Worm (Caenorhabditis elegans) whole organism, L2 larva: Measurements from ENCODE around the gene sri-25.
"Not testable (repeated sequence)": the region's sequence is repeated elsewhere in the genome, so short reads cannot be mapped to it uniquely, and the experiment has no call there.

ENCODE experiments used
- C34F6.9 ChIP-seq: fragments of 150-350 bp; optimal IDR thresholded peaks from 2 replicates; lab custom pipeline; 2014; ENCODE audit warnings: missing biosample characterization, missing genetic modification characterization
- alr-1 ChIP-seq: fragments of 150-350 bp; optimal IDR thresholded peaks from 2 replicates; lab custom pipeline; 2014; ENCODE audit warnings: missing biosample characterization, missing genetic modification characterization
- aly-2 ChIP-seq: fragments of 150-350 bp; optimal IDR thresholded peaks from 2 replicates; lab custom pipeline; 2014; ENCODE audit warnings: missing biosample characterization, missing genetic modification characterization
- ama-1 ChIP-seq: fragments of 150-350 bp; optimal IDR thresholded peaks from 2 replicates; lab custom pipeline; 2018; ENCODE audit warnings: inconsistent platforms
- blmp-1 ChIP-seq: sonication (generic microtip); optimal IDR thresholded peaks from 2 replicates; lab custom pipeline; 2017; ENCODE audit warnings: missing genetic modification characterization, mild to moderate bottlenecking, missing compliant biosample characterization, antibody characterized with exemption, moderate library complexity; ENCODE audit not compliant: insufficient read depth
- ceh-16 ChIP-seq: fragments of 150-350 bp; optimal IDR thresholded peaks from 2 replicates; lab custom pipeline; 2014; ENCODE audit warnings: missing biosample characterization, missing genetic modification characterization
- ceh-82 ChIP-seq: fragments of 150-350 bp; optimal IDR thresholded peaks from 2 replicates; lab custom pipeline; 2014; ENCODE audit warnings: missing biosample characterization, missing genetic modification characterization
- dmd-4 ChIP-seq: sonication (generic microtip); optimal IDR thresholded peaks from 2 replicates; lab custom pipeline; 2017; ENCODE audit warnings: missing biosample characterization, missing genetic modification characterization
- elt-1 ChIP-seq: fragments of 150-350 bp; optimal IDR thresholded peaks from 2 replicates; lab custom pipeline; 2014; ENCODE audit warnings: missing biosample characterization, missing genetic modification characterization
- elt-3 ChIP-seq: sonication (generic microtip); optimal IDR thresholded peaks from 2 replicates; lab custom pipeline; 2017; ENCODE audit warnings: missing biosample characterization, missing genetic modification characterization
- fos-1 ChIP-seq: fragments of 150-350 bp; optimal IDR thresholded peaks from 2 replicates; lab custom pipeline; 2014; ENCODE audit warnings: missing biosample characterization, missing genetic modification characterization
- lin-13 ChIP-seq: fragments of 150-350 bp; optimal IDR thresholded peaks from 2 replicates; lab custom pipeline; 2014; ENCODE audit warnings: missing biosample characterization, missing genetic modification reagents, missing genetic modification characterization
- lin-39 ChIP-seq: fragments of 150-350 bp; optimal IDR thresholded peaks from 2 replicates; lab custom pipeline; 2014; ENCODE audit warnings: missing biosample characterization, missing genetic modification reagents, missing genetic modification characterization
- mab-5 ChIP-seq: fragments of 150-350 bp; optimal IDR thresholded peaks from 2 replicates; lab custom pipeline; 2014; ENCODE audit warnings: missing biosample characterization, missing genetic modification characterization
- mbf-1 ChIP-seq: sonication (generic microtip); optimal IDR thresholded peaks from 2 replicates; lab custom pipeline; 2017; ENCODE audit warnings: missing biosample characterization, missing genetic modification characterization
- nhr-10 ChIP-seq: sonication (generic microtip); optimal IDR thresholded peaks from 2 replicates; lab custom pipeline; 2017; ENCODE audit warnings: missing biosample characterization, missing genetic modification characterization
- nhr-11 ChIP-seq: fragments of 150-350 bp; optimal IDR thresholded peaks from 2 replicates; lab custom pipeline; 2014; ENCODE audit warnings: missing biosample characterization, missing genetic modification characterization
- nhr-12 ChIP-seq: fragments of 150-350 bp; optimal IDR thresholded peaks from 2 replicates; lab custom pipeline; 2014; ENCODE audit warnings: missing biosample characterization, missing genetic modification characterization
- nhr-129 ChIP-seq: fragments of 150-350 bp; optimal IDR thresholded peaks from 2 replicates; lab custom pipeline; 2014; ENCODE audit warnings: missing biosample characterization, missing genetic modification characterization
- nhr-21 ChIP-seq: fragments of 150-350 bp; optimal IDR thresholded peaks from 2 replicates; lab custom pipeline; 2014; ENCODE audit warnings: missing biosample characterization, missing genetic modification characterization
- nhr-237 ChIP-seq: fragments of 150-350 bp; optimal IDR thresholded peaks from 2 replicates; lab custom pipeline; 2014; ENCODE audit warnings: missing biosample characterization, missing genetic modification characterization
- nhr-25 ChIP-seq: fragments of 150-350 bp; sonication (generic microtip); optimal IDR thresholded peaks from 3 replicates; lab custom pipeline; 2014; ENCODE audit warnings: missing biosample characterization, missing genetic modification characterization
- nhr-6 ChIP-seq: fragments of 150-350 bp; optimal IDR thresholded peaks from 2 replicates; lab custom pipeline; 2014; ENCODE audit warnings: missing biosample characterization, missing genetic modification characterization
- nhr-77 ChIP-seq: fragments of 150-350 bp; optimal IDR thresholded peaks from 2 replicates; lab custom pipeline; 2014; ENCODE audit warnings: missing biosample characterization, missing genetic modification characterization
- peb-1 ChIP-seq: fragments of 150-350 bp; optimal IDR thresholded peaks from 2 replicates; lab custom pipeline; 2014; ENCODE audit warnings: missing biosample characterization, missing genetic modification characterization
- sma-3 ChIP-seq: sonication (generic microtip); optimal IDR thresholded peaks from 2 replicates; lab custom pipeline; 2016; ENCODE audit warnings: missing genetic modification reagents, missing genetic modification characterization, missing compliant biosample characterization
- sma-9 ChIP-seq, 2 experiments: fragments of 150-350 bp in 1 of 2; sonication (generic microtip) in 1 of 2; optimal IDR thresholded peaks; 2 replicates each; lab custom pipeline; 2014 to 2016; ENCODE audit warnings: missing genetic modification characterization in 2 of 2, mild to moderate bottlenecking in 1 of 2, missing biosample characterization in 1 of 2, missing compliant biosample characterization in 1 of 2, missing genetic modification reagents in 1 of 2, moderate library complexity in 1 of 2
- unc-55 ChIP-seq: fragments of 150-350 bp; sonication (generic microtip); optimal IDR thresholded peaks from 3 replicates; lab custom pipeline; 2014; ENCODE audit warnings: missing biosample characterization, missing genetic modification reagents, missing genetic modification characterization
- unc-62 ChIP-seq: fragments of 150-350 bp; optimal IDR thresholded peaks from 2 replicates; lab custom pipeline; 2014; ENCODE audit warnings: missing biosample characterization, missing genetic modification reagents, missing genetic modification characterization
- zag-1 ChIP-seq: fragments of 150-350 bp; optimal IDR thresholded peaks from 2 replicates; lab custom pipeline; 2014; ENCODE audit warnings: missing biosample characterization, missing genetic modification characterization
- ztf-11 ChIP-seq: sonication (generic microtip); optimal IDR thresholded peaks from 2 replicates; lab custom pipeline; 2017; ENCODE audit warnings: missing biosample characterization, missing genetic modification characterization

sri-25 gene

ce11 chrV:15207681-15208080 lies 9.1 kb upstream of the sri-25 start, which contains the start of gene C41G6.12:
Gene C41G6.12, minus strand, starts transcription at chrV:15207781.
- TF ChIP-seq mbf-1 (tag; lab: Kevin White, UChicago); lin-13 (GFP tag; lab: Kevin White, UChicago); unc-62 (GFP tag; lab: Kevin White, UChicago): not testable (repeated sequence)

- not testable (repeated sequence) for TF ChIP-seq mab-5 (tag; lab: Kevin White, UChicago); nhr-10; peb-1 (tag; lab: Kevin White, UChicago)
Measured at ce11 chrV:15211869-15212268, 4.9 kb upstream of the sri-25 start, which contains the start of gene sri-24. Gene sri-24, plus strand, starts transcription at chrV:15212169.

DNA sequence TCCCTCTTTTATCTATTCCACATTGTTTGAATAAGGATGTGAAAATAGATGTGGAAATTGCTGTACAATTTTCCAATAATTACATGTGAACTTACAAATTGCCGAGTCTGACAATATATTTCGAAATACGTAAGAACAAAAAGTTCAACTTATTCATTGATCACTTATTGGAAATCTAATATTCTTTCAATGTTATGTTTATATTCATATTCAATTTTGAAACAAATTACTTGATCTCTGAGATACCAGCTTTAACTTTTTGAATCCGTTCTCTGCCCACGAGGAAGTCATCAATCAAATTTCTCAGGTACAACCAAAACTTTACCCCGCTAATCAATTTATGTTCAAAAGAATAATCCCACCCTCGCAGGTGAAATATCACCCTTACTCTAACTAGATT lies 1.6 kb upstream of the sri-25 start, which contains the start of gene sri-26:
Gene sri-26 (plus strand): TSS at position 301 of the 400 bp plus-strand sequence.
- TF ChIP-seq zag-1 (tag; lab: Kevin White, UChicago); ztf-11; ceh-82 (tag; lab: Kevin White, UChicago): not testable (repeated sequence)
- TF ChIP-seq, all 48 proteins: peak for 0; not testable (repeated sequence) for 48

DNA sequence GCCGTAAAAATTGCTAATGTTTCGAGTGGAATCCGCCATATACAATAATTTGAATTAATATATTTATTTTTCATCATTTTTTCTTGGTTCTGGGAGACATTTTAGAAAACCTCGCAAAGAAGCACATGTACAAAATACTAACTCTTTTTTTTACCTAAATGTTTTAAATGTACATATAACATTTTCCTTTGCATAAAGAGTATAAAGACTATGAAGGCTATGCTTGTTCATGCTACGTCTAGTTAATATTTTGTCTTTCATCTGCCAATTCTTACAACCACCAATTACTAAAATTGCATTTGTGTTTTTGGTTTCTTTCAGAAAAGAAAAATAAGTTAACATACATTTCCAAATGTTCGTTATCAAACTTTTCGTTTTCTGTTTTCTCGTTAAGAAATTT lies 4.5 kb downstream of the sri-25 start, which contains the start of gene irld-25:
Gene irld-25 (plus strand): TSS at position 301 of the 400 bp plus-strand sequence.
- TF ChIP-seq nhr-129: no peak
- no peak for TF ChIP-seq sma-9 (GFP tag; optimal IDR thresholded peaks at IDR 0.05; lab: Kevin White, UChicago)
- TF ChIP-seq sma-9 (tag; optimal IDR thresholded peaks at IDR 0.05; lab: Kevin White, UChicago): no peak
- no peak for TF ChIP-seq blmp-1 (tag; lab: Kevin White, UChicago)
- no peak for TF ChIP-seq dmd-4 (tag; lab: Kevin White, UChicago)
- no peak for TF ChIP-seq nhr-11 (tag; lab: Kevin White, UChicago)
- no peak for TF ChIP-seq C34F6.9 (tag; lab: Kevin White, UChicago)
- TF ChIP-seq, all 48 proteins: peak for 0

DNA sequence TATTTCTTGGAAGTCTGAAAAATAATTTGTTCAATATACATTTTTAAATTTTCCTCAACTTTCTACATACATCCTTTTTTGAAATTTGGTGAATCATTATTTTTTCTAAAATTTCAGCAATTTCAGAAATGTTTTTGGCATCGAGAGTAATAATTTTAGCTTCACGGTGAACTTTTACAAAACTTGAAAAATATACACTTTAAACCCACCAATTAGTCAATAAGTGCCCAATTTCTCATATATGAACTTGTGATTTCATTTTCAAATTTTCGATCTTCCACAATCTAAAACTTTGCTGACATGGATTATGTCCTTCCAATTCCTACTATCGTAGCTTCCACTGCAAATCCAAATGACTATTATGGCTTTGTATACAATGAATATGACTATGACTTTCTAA lies 6.9 kb downstream of the sri-25 start, which contains the start of gene srw-24:
Gene srw-24 (plus strand): TSS at position 301 of the 400 bp plus-strand sequence.
- TF ChIP-seq unc-55 (GFP tag; lab: Kevin White, UChicago) (no peak), nhr-10 (no peak), sma-3 (GFP tag; lab: Kevin White, UChicago) (no peak), lin-39 (tag; lab: Kevin White, UChicago) (no peak), nhr-129 (no peak), ama-1 (no peak), ztf-11 (no peak), nhr-6 (tag; lab: Kevin White, UChicago) (no peak), nhr-237 (tag; lab: Kevin White, UChicago) (no peak), peb-1 (tag; lab: Kevin White, UChicago) (no peak), elt-1 (no peak), ceh-16 (tag; lab: Kevin White, UChicago) (no peak), alr-1 (tag; lab: Kevin White, UChicago) (no peak)

- no peak for TF ChIP-seq nhr-77 (tag; lab: Kevin White, UChicago)
- no peak for TF ChIP-seq aly-2 (tag; lab: Kevin White, UChicago)
- no peak for TF ChIP-seq blmp-1 (tag; lab: Kevin White, UChicago)
- TF ChIP-seq sma-9 (GFP tag; optimal IDR thresholded peaks at IDR 0.05; lab: Kevin White, UChicago): no peak
- no peak for TF ChIP-seq sma-9 (tag; optimal IDR thresholded peaks at IDR 0.05; lab: Kevin White, UChicago)
Measured at ce11 chrV:15225650-15226049, 8.8 kb downstream of the sri-25 start, which contains the start of gene srw-14. Gene srw-14, plus strand, starts transcription at chrV:15225950.

- TF ChIP-seq mbf-1 (tag; lab: Kevin White, UChicago) (no peak), fos-1 (tag; lab: Kevin White, UChicago) (peak; percentile 74)
- TF ChIP-seq, all 48 proteins: peak for 1
Measured at ce11 chrV:15226206-15226605, 9.4 kb downstream of the sri-25 start.

DNA sequence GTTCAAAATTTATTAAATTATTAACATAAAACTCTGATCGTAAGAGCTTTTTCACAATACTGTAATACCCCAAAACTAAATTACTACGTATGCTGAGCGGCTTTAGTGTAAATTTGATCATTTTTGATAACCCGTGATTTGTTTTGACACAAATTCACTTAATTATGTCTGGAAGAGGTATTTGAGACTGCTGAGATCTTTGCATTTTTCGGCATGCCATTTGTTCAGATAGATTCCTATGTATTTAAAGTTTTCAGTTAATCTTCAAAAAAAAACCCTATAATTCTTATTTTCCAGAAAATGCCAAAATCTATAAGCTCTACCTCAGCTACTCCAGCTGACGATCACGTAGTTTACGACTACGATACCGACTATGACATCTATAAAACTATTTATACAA lies 13.4 kb downstream of the sri-25 start, which contains the start of gene srw-15:
Gene srw-15 (plus strand): TSS at position 301 of the 400 bp plus-strand sequence.
- TF ChIP-seq unc-55 (GFP tag; lab: Kevin White, UChicago) (no peak), ceh-82 (tag; lab: Kevin White, UChicago) (no peak), nhr-12 (no peak), lin-13 (GFP tag; lab: Kevin White, UChicago) (no peak), elt-1 (no peak), nhr-21 (no peak), nhr-10 (no peak), zag-1 (tag; lab: Kevin White, UChicago) (no peak), nhr-25 (no peak), aly-2 (tag; lab: Kevin White, UChicago) (no peak), nhr-237 (tag; lab: Kevin White, UChicago) (no peak), elt-3 (no peak)
- TF ChIP-seq, all 48 proteins: peak for 0
